Fruit fly (Drosophila melanogaster): Measurements from ENCODE around the gene CG9213.

Gene CG9213

dm6 chrX:15574384-15574783, at the start of gene CG9213:
CG9213 (minus strand) TSS chrX:15574535.
- no peak for TF ChIP-seq CG17801 (GFP tag; optimal IDR thresholded peaks at IDR 0.05; ENCODE audit: partially characterized antibody)

- no peak for TF ChIP-seq CG17801 (GFP tag; optimal IDR thresholded peaks at IDR 0.05; ENCODE audit: partially characterized antibody)
These were observed 49.5 kb upstream of the CG9213 start for dm6 chrX:15623809-15624208.

- TF ChIP-seq CG17801 (GFP tag; optimal IDR thresholded peaks at IDR 0.05; ENCODE audit: partially characterized antibody), result no peak
These were observed 48.7 kb upstream of the CG9213 start for dm6 chrX:15622970-15623402.

dm6 chrX:15620439-15621227, 46.3 kb upstream of the CG9213 start:
- TF ChIP-seq CG17801 (GFP tag; optimal IDR thresholded peaks at IDR 0.05; ENCODE audit: partially characterized antibody), result no peak

dm6 chrX:15619631-15619960, 45.3 kb upstream of the CG9213 start:
- no peak for TF ChIP-seq CG17801 (GFP tag; optimal IDR thresholded peaks at IDR 0.05; ENCODE audit: partially characterized antibody)

- TF ChIP-seq CG17801 (GFP tag; optimal IDR thresholded peaks at IDR 0.05; ENCODE audit: partially characterized antibody), result no peak
These were observed 44.8 kb upstream of the CG9213 start for dm6 chrX:15618953-15619630.

- TF ChIP-seq CG17801 (GFP tag; optimal IDR thresholded peaks at IDR 0.05; ENCODE audit: partially characterized antibody), result no peak
These were observed 43.6 kb upstream of the CG9213 start for dm6 chrX:15617916-15618315.

- no peak for TF ChIP-seq CG17801 (GFP tag; optimal IDR thresholded peaks at IDR 0.05; ENCODE audit: partially characterized antibody)
These were observed 42.2 kb upstream of the CG9213 start for dm6 chrX:15616532-15616931.

- TF ChIP-seq CG17801 (GFP tag; optimal IDR thresholded peaks at IDR 0.05; ENCODE audit: partially characterized antibody), result no peak
These were observed 41.7 kb upstream of the CG9213 start for dm6 chrX:15616018-15616417.

dm6 chrX:15615426-15615825, 41.1 kb upstream of the CG9213 start:
- peak; percentile 30 for TF ChIP-seq CG17801 (GFP tag; optimal IDR thresholded peaks at IDR 0.05; ENCODE audit: partially characterized antibody)

- no peak for TF ChIP-seq CG17801 (GFP tag; optimal IDR thresholded peaks at IDR 0.05; ENCODE audit: partially characterized antibody)
These were observed 37.5 kb upstream of the CG9213 start for dm6 chrX:15611795-15612194.

dm6 chrX:15610957-15611356, 36.6 kb upstream of the CG9213 start:
- TF ChIP-seq CG17801 (GFP tag; optimal IDR thresholded peaks at IDR 0.05; ENCODE audit: partially characterized antibody), result no peak

- TF ChIP-seq CG17801 (GFP tag; optimal IDR thresholded peaks at IDR 0.05; ENCODE audit: partially characterized antibody), result no peak
These were observed 35.8 kb upstream of the CG9213 start for dm6 chrX:15610173-15610572.

- no peak for TF ChIP-seq CG17801 (GFP tag; optimal IDR thresholded peaks at IDR 0.05; ENCODE audit: partially characterized antibody)
These were observed 35.0 kb upstream of the CG9213 start for dm6 chrX:15609351-15609750.

- no peak for TF ChIP-seq CG17801 (GFP tag; optimal IDR thresholded peaks at IDR 0.05; ENCODE audit: partially characterized antibody)
These were observed 34.5 kb upstream of the CG9213 start for dm6 chrX:15608751-15609345.

- TF ChIP-seq CG17801 (GFP tag; optimal IDR thresholded peaks at IDR 0.05; ENCODE audit: partially characterized antibody), result no peak
These were observed 28.1 kb upstream of the CG9213 start for dm6 chrX:15602438-15602837.

Measured in ovary, adult (tissue).